Worm (Caenorhabditis elegans) whole organism, L4 larva: ENCODE results near the gene npr-41.

ENCODE experiments used
- F26F4.8 ChIP-seq: fragments of 200-800 bp; sonication (Bioruptor generic); conservative IDR thresholded peaks from 2 replicates; pipeline ENCODE4 v1.3.6; 2022; ENCODE audit warnings: missing genetic modification characterization, missing compliant biosample characterization
- Y5F2A.4 ChIP-seq: fragments of 200-800 bp; sonication (Bioruptor generic); optimal IDR thresholded peaks from 2 replicates; lab custom pipeline; 2018; ENCODE audit warnings: mild to moderate bottlenecking, missing genetic modification characterization, missing compliant biosample characterization
- Y75B8A.6 ChIP-seq: fragments of 200-800 bp; sonication (Bioruptor generic); IDR thresholded peaks from 2 replicates; pipeline ENCODE4 v1.3.6; 2022; ENCODE audit warnings: missing genetic modification reagents, missing genetic modification characterization, missing compliant biosample characterization
- ama-1 ChIP-seq: fragments of 150-350 bp; optimal IDR thresholded peaks from 2 replicates; lab custom pipeline; 2014; ENCODE audit warnings: inconsistent platforms, mixed read lengths
- ceh-20 ChIP-seq: fragments of 200-800 bp; sonication (Bioruptor generic); IDR thresholded peaks from 2 replicates; pipeline ENCODE4 v1.3.6; 2022; ENCODE audit warnings: missing genetic modification reagents, missing genetic modification characterization, missing compliant biosample characterization
- ceh-28 ChIP-seq: fragments of 150-350 bp; optimal IDR thresholded peaks from 2 replicates; lab custom pipeline; 2014; ENCODE audit warnings: missing biosample characterization, missing genetic modification reagents, missing genetic modification characterization
- ceh-32 ChIP-seq: sonication (generic microtip); optimal IDR thresholded peaks from 2 replicates; lab custom pipeline; 2016; ENCODE audit warnings: mild to moderate bottlenecking, missing genetic modification characterization, missing compliant biosample characterization; ENCODE audit not compliant: poor library complexity
- ceh-44 ChIP-seq: fragments of 200-800 bp; sonication (Bioruptor generic); IDR thresholded peaks from 2 replicates; pipeline ENCODE4 v1.3.6; 2022; ENCODE audit warnings: missing genetic modification reagents, missing genetic modification characterization, missing compliant biosample characterization
- daf-12 ChIP-seq: fragments of 150-350 bp; optimal IDR thresholded peaks from 2 replicates; lab custom pipeline; 2014; ENCODE audit warnings: missing biosample characterization, missing genetic modification reagents, missing genetic modification characterization
- daf-16 ChIP-seq, 3 experiments: sonication (generic microtip); optimal IDR thresholded peaks; 2 replicates each; lab custom pipeline; 2016 to 2017; ENCODE audit warnings: missing genetic modification characterization in 3 of 3, missing genetic modification reagents in 3 of 3, mild to moderate bottlenecking in 2 of 3, missing compliant biosample characterization in 2 of 3, missing biosample characterization in 1 of 3, moderate library complexity in 1 of 3
- daf-19 ChIP-seq: fragments of 200-800 bp; sonication (Bioruptor generic); conservative IDR thresholded peaks from 2 replicates; pipeline ENCODE4 v1.3.6; 2022; ENCODE audit warnings: missing genetic modification characterization, missing compliant biosample characterization
- daf-8 ChIP-seq: fragments of 200-800 bp; sonication (Bioruptor generic); IDR thresholded peaks from 2 replicates; pipeline ENCODE4 v1.3.6; 2022; ENCODE audit warnings: missing genetic modification characterization, missing compliant biosample characterization
- dpl-1 ChIP-seq: fragments of 150-350 bp; optimal IDR thresholded peaks from 2 replicates; lab custom pipeline; 2014; ENCODE audit warnings: missing biosample characterization, missing genetic modification reagents, missing genetic modification characterization
- duxl-1 ChIP-seq: sonication (generic microtip); optimal IDR thresholded peaks from 2 replicates; lab custom pipeline; 2016; ENCODE audit warnings: mild to moderate bottlenecking, missing genetic modification characterization, moderate library complexity, missing compliant biosample characterization; ENCODE audit not compliant: poor library complexity
- hif-1 ChIP-seq, 2 experiments: sonication (generic microtip); optimal IDR thresholded peaks; 2 replicates each; lab custom pipeline; 2016 to 2017; ENCODE audit warnings: missing compliant biosample characterization in 2 of 2, missing genetic modification characterization in 2 of 2, missing genetic modification reagents in 2 of 2, missing genotype in 2 of 2, mild to moderate bottlenecking in 1 of 2
- hlh-11 ChIP-seq: fragments of 200-800 bp; sonication (Bioruptor generic); optimal IDR thresholded peaks from 2 replicates; lab custom pipeline; 2018; ENCODE audit warnings: mild to moderate bottlenecking, missing genetic modification characterization, missing compliant biosample characterization
- jun-1 ChIP-seq: fragments of 150-350 bp; optimal IDR thresholded peaks from 2 replicates; lab custom pipeline; 2014; ENCODE audit warnings: missing biosample characterization, missing genetic modification reagents, missing genetic modification characterization
- lin-1 ChIP-seq: fragments of 200-800 bp; sonication (Bioruptor generic); IDR thresholded peaks from 2 replicates; pipeline ENCODE4 v1.3.6; 2022; ENCODE audit warnings: missing genetic modification reagents, missing genetic modification characterization, missing compliant biosample characterization
- lin-13 ChIP-seq: fragments of 150-350 bp; optimal IDR thresholded peaks from 2 replicates; lab custom pipeline; 2014; ENCODE audit warnings: missing biosample characterization, missing genetic modification reagents, missing genetic modification characterization
- lin-15B ChIP-seq: fragments of 150-350 bp; sonication (generic microtip); optimal IDR thresholded peaks from 3 replicates; lab custom pipeline; 2014; ENCODE audit warnings: missing biosample characterization, missing genetic modification characterization
- lin-29 ChIP-seq: fragments of 200-800 bp; sonication (Bioruptor generic); IDR thresholded peaks from 2 replicates; pipeline ENCODE4 v1.3.6; 2022; ENCODE audit warnings: missing genetic modification reagents, missing genetic modification characterization, missing compliant biosample characterization
- lin-38 ChIP-seq: fragments of 200-800 bp; sonication (Bioruptor generic); IDR thresholded peaks from 2 replicates; pipeline ENCODE4 v1.3.6; 2022; ENCODE audit warnings: missing genetic modification reagents, missing genetic modification characterization, missing compliant biosample characterization
- lir-3 ChIP-seq: sonication (generic microtip); optimal IDR thresholded peaks from 2 replicates; lab custom pipeline; 2016; ENCODE audit warnings: mild to moderate bottlenecking, missing genetic modification characterization, missing compliant biosample characterization
- mdl-1 ChIP-seq, 2 experiments: fragments of 150-350 bp in 1 of 2; sonication (generic microtip) in 1 of 2; optimal IDR thresholded peaks; 2 replicates each; lab custom pipeline; 2014 to 2017; ENCODE audit warnings: missing biosample characterization in 2 of 2, missing genetic modification characterization in 2 of 2
- mdt-29 ChIP-seq: fragments of 200-800 bp; sonication (Bioruptor generic); IDR thresholded peaks from 2 replicates; pipeline ENCODE4 v1.3.6; 2022; ENCODE audit warnings: missing genetic modification reagents, missing genetic modification characterization, missing compliant biosample characterization
- mes-2 ChIP-seq: sonication (generic microtip); optimal IDR thresholded peaks from 2 replicates; lab custom pipeline; 2016; ENCODE audit warnings: missing genotype, mild to moderate bottlenecking, missing genetic modification characterization, missing compliant biosample characterization; ENCODE audit not compliant: poor library complexity, severe bottlenecking
- mxl-2 ChIP-seq: fragments of 200-800 bp; sonication (Bioruptor generic); conservative IDR thresholded peaks from 2 replicates; pipeline ENCODE4 v1.3.6; 2022; ENCODE audit warnings: missing genetic modification reagents, missing genetic modification characterization, missing compliant biosample characterization
- mxl-3 ChIP-seq: fragments of 200-800 bp; sonication (Bioruptor generic); optimal IDR thresholded peaks from 2 replicates; lab custom pipeline; 2018; ENCODE audit warnings: mild to moderate bottlenecking, missing genetic modification characterization, missing compliant biosample characterization
- nhr-102 ChIP-seq: sonication (generic microtip); optimal IDR thresholded peaks from 2 replicates; lab custom pipeline; 2016; ENCODE audit warnings: mild to moderate bottlenecking, missing genetic modification characterization, moderate library complexity, missing compliant biosample characterization
- nhr-28 ChIP-seq: fragments of 150-350 bp; optimal IDR thresholded peaks from 2 replicates; lab custom pipeline; 2014; ENCODE audit warnings: missing biosample characterization, missing genetic modification characterization
- nhr-42 ChIP-seq: fragments of 200-800 bp; sonication (Bioruptor generic); IDR thresholded peaks from 2 replicates; pipeline ENCODE4 v1.3.6; 2022; ENCODE audit warnings: missing genetic modification characterization, missing compliant biosample characterization
- nhr-48 ChIP-seq: sonication (generic microtip); optimal IDR thresholded peaks from 2 replicates; lab custom pipeline; 2016; ENCODE audit warnings: mild to moderate bottlenecking, missing genetic modification characterization, missing compliant biosample characterization
- nhr-6 ChIP-seq: fragments of 150-350 bp; optimal IDR thresholded peaks from 2 replicates; lab custom pipeline; 2014; ENCODE audit warnings: missing biosample characterization, missing genetic modification characterization
- nhr-76 ChIP-seq: fragments of 150-350 bp; optimal IDR thresholded peaks from 2 replicates; lab custom pipeline; 2014; ENCODE audit warnings: missing biosample characterization, missing genetic modification characterization
- php-3 ChIP-seq: fragments of 200-800 bp; sonication (Bioruptor generic); IDR thresholded peaks from 2 replicates; pipeline ENCODE4 v1.3.6; 2022; ENCODE audit warnings: missing genetic modification reagents, missing genetic modification characterization, missing compliant biosample characterization
- saeg-2 ChIP-seq: fragments of 200-800 bp; sonication (Bioruptor generic); IDR thresholded peaks from 2 replicates; pipeline ENCODE4 v1.3.6; 2022; ENCODE audit warnings: missing genetic modification reagents, missing genetic modification characterization, missing compliant biosample characterization
- skn-1 ChIP-seq: fragments of 150-350 bp; optimal IDR thresholded peaks from 2 replicates; lab custom pipeline; 2014; ENCODE audit warnings: missing biosample characterization, missing genetic modification characterization
- snpc-1.2 ChIP-seq: fragments of 200-800 bp; sonication (Bioruptor generic); IDR thresholded peaks from 2 replicates; pipeline ENCODE4 v1.3.6; 2022; ENCODE audit warnings: missing genetic modification reagents, missing genetic modification characterization, missing compliant biosample characterization
- snpc-4 ChIP-seq: fragments of 150-350 bp; optimal IDR thresholded peaks from 2 replicates; lab custom pipeline; 2014; ENCODE audit warnings: missing biosample characterization, missing genetic modification characterization
- spr-3 ChIP-seq: fragments of 200-800 bp; sonication (Bioruptor generic); optimal IDR thresholded peaks from 2 replicates; lab custom pipeline; 2018; ENCODE audit warnings: mild to moderate bottlenecking, missing genetic modification characterization, missing compliant biosample characterization
- tag-97 ChIP-seq: fragments of 200-800 bp; sonication (Bioruptor generic); IDR thresholded peaks from 2 replicates; pipeline ENCODE4 v1.3.6; 2022; ENCODE audit warnings: missing genetic modification characterization, missing compliant biosample characterization
- tra-1 ChIP-seq: fragments of 200-800 bp; sonication (Bioruptor generic); IDR thresholded peaks from 2 replicates; pipeline ENCODE4 v1.3.6; 2022; ENCODE audit warnings: missing genetic modification reagents, missing genetic modification characterization, missing compliant biosample characterization
- unc-130 ChIP-seq: sonication (generic microtip); optimal IDR thresholded peaks from 2 replicates; lab custom pipeline; 2016; ENCODE audit warnings: missing genetic modification reagents, missing genetic modification characterization, missing compliant biosample characterization
- unc-39 ChIP-seq: sonication (generic microtip); optimal IDR thresholded peaks from 2 replicates; lab custom pipeline; 2017; ENCODE audit warnings: missing biosample characterization, missing genetic modification characterization
- unc-62 ChIP-seq, 3 experiments: fragments of 150-350 bp in 1 of 3; sonication (generic microtip); optimal IDR thresholded peaks in 2 of 3; peaks in 1 of 3; 1 replicate in 1 of 3; 2 replicates in 2 of 3; lab custom pipeline; 2014 to 2017; ENCODE audit warnings: missing biosample characterization in 3 of 3, missing genetic modification characterization in 3 of 3, missing genetic modification reagents in 3 of 3, missing genotype in 1 of 3
- vab-7 ChIP-seq: fragments of 200-800 bp; sonication (Bioruptor generic); IDR thresholded peaks from 2 replicates; pipeline ENCODE4 v1.3.6; 2022; ENCODE audit warnings: missing genetic modification reagents, missing genetic modification characterization, missing compliant biosample characterization
- zfp-2 ChIP-seq: sonication (generic microtip); optimal IDR thresholded peaks from 2 replicates; lab custom pipeline; 2016; ENCODE audit warnings: mild to moderate bottlenecking, missing genetic modification characterization, missing compliant biosample characterization
- zfp-3 ChIP-seq: fragments of 200-800 bp; sonication (Bioruptor generic); conservative IDR thresholded peaks from 2 replicates; pipeline ENCODE4 v1.3.6; 2022; ENCODE audit warnings: missing genetic modification reagents, missing genetic modification characterization, missing compliant biosample characterization
- ztf-11 ChIP-seq: fragments of 150-350 bp; optimal IDR thresholded peaks from 2 replicates; lab custom pipeline; 2014; ENCODE audit warnings: missing biosample characterization, missing genetic modification characterization
- ztf-7 ChIP-seq: fragments of 150-350 bp; optimal IDR thresholded peaks from 2 replicates; lab custom pipeline; 2014; ENCODE audit warnings: missing biosample characterization, missing genetic modification characterization

The npr-41 gene

DNA sequence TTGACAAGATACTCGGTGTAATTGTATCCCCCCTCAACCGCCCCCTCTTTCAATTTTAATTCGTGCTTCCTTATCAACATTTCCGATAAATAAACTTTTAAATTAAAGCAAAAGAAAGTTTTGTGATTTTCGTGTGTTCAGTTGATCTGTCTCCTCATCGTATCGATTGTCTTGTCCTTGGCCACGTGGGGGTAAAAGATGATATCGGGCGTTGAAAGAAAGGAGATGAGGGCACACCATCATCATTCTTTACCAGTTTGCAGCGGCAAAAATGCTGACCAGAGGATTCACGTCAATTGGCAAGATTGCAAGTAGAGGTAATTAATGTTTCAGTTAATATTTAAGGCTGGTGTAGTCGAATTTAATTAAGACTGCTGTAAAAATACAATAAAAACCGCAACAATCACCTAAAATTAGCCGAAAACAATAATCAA, 36.8 kb downstream of the npr-41 start, which contains the start of gene F54D5.7 (continued):
- TF ChIP-seq daf-16 (GFP tag; optimal IDR thresholded peaks at IDR 0.05; lab: Kevin White, UChicago) (peak in 1 of 2 experiments; percentile 42), daf-16 (tag; optimal IDR thresholded peaks at IDR 0.05; lab: Kevin White, UChicago) (peak; percentile 58), snpc-1.2 (GFP tag; lab: Robert Waterston, UW) (peak; percentile 81), ceh-44 (GFP tag; lab: Robert Waterston, UW) (0 out of 2 replicates have a peak, but pooled peaks have one; percentile 19), php-3 (GFP tag; lab: Robert Waterston, UW) (no peak; the same call in 1 of the 2 replicates), Y75B8A.6 (no peak), ceh-32 (tag; lab: Kevin White, UChicago) (no peak), lir-3 (no peak), vab-7 (no peak), mes-2 (no peak), mdt-29 (GFP tag; lab: Robert Waterston, UW) (peak; percentile 65; the same call in 1 of the 2 replicates), saeg-2 (GFP tag; lab: Robert Waterston, UW) (no peak), F26F4.8 (GFP tag; lab: Robert Waterston, UW) (no peak), mxl-2 (peak; percentile 65; the same call in 1 of the 2 replicates), lin-38 (GFP tag; lab: Robert Waterston, UW) (peak; percentile 81), jun-1 (tag; lab: Kevin White, UChicago) (no peak), nhr-48 (tag; lab: Kevin White, UChicago) (peak; percentile 3), daf-8 (GFP tag; lab: Robert Waterston, UW) (no peak), ztf-7 (peak; percentile 47), ceh-20 (GFP tag; lab: Robert Waterston, UW) (no peak), lin-15B (tag; lab: Kevin White, UChicago) (no peak), unc-39 (tag; lab: Kevin White, UChicago) (no peak), mdl-1 (tag; optimal IDR thresholded peaks at IDR 0.05; lab: Kevin White, UChicago) (peak; percentile 65 to 72), zfp-3 (peak; percentile 92), unc-130 (GFP tag; lab: Kevin White, UChicago) (no peak), ama-1 (peak; percentile 76), Y5F2A.4 (GFP tag; lab: Kevin White, UChicago) (no peak), snpc-4 (tag; lab: Kevin White, UChicago) (no peak), unc-62 (GFP tag; optimal IDR thresholded peaks at IDR 0.05 in 1 of 2; lab: Kevin White, UChicago) (peak in 1 of 2 experiments; percentile 9), unc-62 (tag; optimal IDR thresholded peaks at IDR 0.05; lab: Kevin White, UChicago) (no peak), duxl-1 (no peak), daf-12 (no peak), nhr-76 (tag; lab: Kevin White, UChicago) (no peak), nhr-102 (tag; lab: Kevin White, UChicago) (no peak), hlh-11 (tag; lab: Kevin White, UChicago) (peak; percentile 76), hif-1 (tag; optimal IDR thresholded peaks at IDR 0.05; lab: Kevin White, UChicago) (no peak), mxl-3 (GFP tag; lab: Kevin White, UChicago) (peak; percentile 84), ceh-28 (peak; percentile 34), nhr-6 (tag; lab: Kevin White, UChicago) (no peak), skn-1 (tag; lab: Kevin White, UChicago) (no peak), nhr-42 (GFP tag; lab: Robert Waterston, UW) (peak; percentile 68; the same call in 1 of the 2 replicates), zfp-2 (tag; lab: Kevin White, UChicago) (no peak), lin-13 (peak; percentile 81), nhr-28 (tag; lab: Kevin White, UChicago) (peak; percentile 47), tra-1 (peak; percentile 46; the same call in 1 of the 2 replicates), lin-1 (GFP tag; lab: Robert Waterston, UW) (peak; percentile 32; the same call in 1 of the 2 replicates), ztf-11 (tag; lab: Kevin White, UChicago) (no peak), daf-19 (GFP tag; lab: Robert Waterston, UW) (no peak), spr-3 (peak; percentile 56), tag-97 (GFP tag; lab: Robert Waterston, UW) (no peak), dpl-1 (GFP tag; lab: Kevin White, UChicago) (peak; percentile 49), lin-29 (GFP tag; lab: Robert Waterston, UW) (no peak)
